Fruit fly (Drosophila melanogaster) whole organism, adult: ENCODE measurements around the gene CG13398.

ENCODE experiments used
- CG11617 ChIP-seq: fragments of 200-800 bp; sonication (Bioruptor generic); optimal IDR thresholded peaks from 2 replicates; lab custom pipeline; 2017; ENCODE audit warnings: mild to moderate bottlenecking, missing biosample characterization, missing genetic modification reagents, missing genetic modification characterization
- CG12768 ChIP-seq: fragments of 200-800 bp; sonication (Bioruptor generic); optimal IDR thresholded peaks from 2 replicates; lab custom pipeline; 2017; ENCODE audit warnings: missing biosample characterization, missing genetic modification characterization, mild to moderate bottlenecking, moderate library complexity, missing genetic modification reagents
- CG14711 ChIP-seq: fragments of 200-800 bp; sonication (Bioruptor generic); optimal IDR thresholded peaks from 2 replicates; lab custom pipeline; 2018; ENCODE audit warnings: missing biosample characterization, mild to moderate bottlenecking, missing genetic modification characterization, moderate library complexity
- CG1620 ChIP-seq: fragments of 200-800 bp; sonication (Bioruptor generic); optimal IDR thresholded peaks from 2 replicates; lab custom pipeline; 2016; ENCODE audit warnings: missing biosample characterization, missing genetic modification characterization
- CG33017 ChIP-seq: fragments of 200-800 bp; sonication (Bioruptor generic); optimal IDR thresholded peaks from 2 replicates; lab custom pipeline; 2018; ENCODE audit warnings: missing biosample characterization, mild to moderate bottlenecking, missing genetic modification characterization, moderate library complexity
- CG5204 ChIP-seq: fragments of 200-800 bp; sonication (Bioruptor generic); optimal IDR thresholded peaks from 2 replicates; lab custom pipeline; 2016; ENCODE audit warnings: missing biosample characterization, missing genetic modification characterization
- CG7045 ChIP-seq: fragments of 200-800 bp; sonication (Bioruptor generic); optimal IDR thresholded peaks from 2 replicates; lab custom pipeline; 2017; ENCODE audit warnings: missing biosample characterization, mild to moderate bottlenecking, missing genetic modification characterization
- CG7101 ChIP-seq: fragments of 200-800 bp; sonication (Bioruptor generic); optimal IDR thresholded peaks from 2 replicates; lab custom pipeline; 2018; ENCODE audit warnings: missing biosample characterization, mild to moderate bottlenecking, missing genetic modification characterization, moderate library complexity
- Clk ChIP-seq: fragments of 200-800 bp; sonication (Bioruptor generic); optimal IDR thresholded peaks from 2 replicates; lab custom pipeline; 2017; ENCODE audit warnings: missing biosample characterization, missing genetic modification characterization
- Crg-1 ChIP-seq: fragments of 200-800 bp; sonication (Bioruptor generic); optimal IDR thresholded peaks from 2 replicates; lab custom pipeline; 2016; ENCODE audit warnings: missing biosample characterization, missing genetic modification characterization
- Hr96 ChIP-seq: fragments of 200-800 bp; sonication (Bioruptor generic); optimal IDR thresholded peaks from 2 replicates; lab custom pipeline; 2016; ENCODE audit warnings: missing biosample characterization, missing genetic modification characterization
- Mnt ChIP-seq: fragments of 200-800 bp; sonication (Bioruptor generic); optimal IDR thresholded peaks from 2 replicates; lab custom pipeline; 2016; ENCODE audit warnings: missing biosample characterization, mild to moderate bottlenecking, missing genetic modification characterization
- bab1 ChIP-seq: fragments of 200-800 bp; sonication (Bioruptor generic); optimal IDR thresholded peaks from 3 replicates; lab custom pipeline; 2019; ENCODE audit warnings: missing biosample characterization, mild to moderate bottlenecking, missing genetic modification characterization, moderate library complexity
- cic ChIP-seq: fragments of 200-800 bp; sonication (Bioruptor generic); optimal IDR thresholded peaks from 2 replicates; lab custom pipeline; 2017; ENCODE audit warnings: missing biosample characterization, mild to moderate bottlenecking, missing genetic modification characterization, moderate library complexity
- cnc ChIP-seq, 2 experiments: fragments of >200 bp; optimal IDR thresholded peaks; 2 replicates each; lab custom pipeline; 2017
- kay ChIP-seq: fragments of 200-800 bp; sonication (Bioruptor generic); peaks from one replicate; lab custom pipeline; 2016; ENCODE audit warnings: missing biosample characterization, missing genetic modification characterization, borderline replicate concordance
- ovo ChIP-seq: fragments of 200-800 bp; sonication (Bioruptor generic); optimal IDR thresholded peaks from 2 replicates; lab custom pipeline; 2016; ENCODE audit warnings: missing biosample characterization, missing genetic modification characterization
- pad ChIP-seq: fragments of 200-800 bp; sonication (Bioruptor generic); optimal IDR thresholded peaks from 3 replicates; lab custom pipeline; 2017; ENCODE audit warnings: missing biosample characterization, missing genetic modification characterization, mild to moderate bottlenecking, moderate library complexity, missing genetic modification reagents
- tj ChIP-seq: fragments of 200-800 bp; sonication (Bioruptor generic); optimal IDR thresholded peaks from 3 replicates; lab custom pipeline; 2017; ENCODE audit warnings: missing biosample characterization, mild to moderate bottlenecking, missing genetic modification characterization, moderate library complexity
- toe ChIP-seq: fragments of 200-800 bp; sonication (Bioruptor generic); optimal IDR thresholded peaks from 2 replicates; lab custom pipeline; 2016; ENCODE audit warnings: missing biosample characterization, missing genetic modification characterization

Gene CG13398

dm6 chr2L:8395996-8396699 is 18.9 kb downstream of the CG13398 start, which contains the start of the genes Peritrophin-15a and CG13385:
Gene Peritrophin-15a (minus strand): TSS chr2L:8396096.
Gene CG13385 (plus strand): TSS chr2L:8396649.
- TF ChIP-seq Hr96 (GFP tag; lab: Kevin White, UChicago) (no peak), CG7101 (no peak), CG14711 (tag; lab: Kevin White, UChicago) (no peak), pad (GFP tag; lab: Kevin White, UChicago) (no peak), cnc (optimal IDR thresholded peaks at IDR 0.05; lab: Kevin White, UChicago) (no peak), Crg-1 (GFP tag; lab: Kevin White, UChicago) (no peak), CG5204 (GFP tag; lab: Kevin White, UChicago) (no peak), Clk (no peak), toe (no peak), bab1 (GFP tag; lab: Kevin White, UChicago) (no peak)

dm6 chr2L:8394840-8395239 is 20.2 kb downstream of the CG13398 start, which contains the start of gene Peritrophin-15b:
Gene Peritrophin-15b (minus strand): TSS chr2L:8394940.
- TF ChIP-seq CG11617 (GFP tag; lab: Kevin White, UChicago) = no peak
- no peak for TF ChIP-seq CG12768 (GFP tag; lab: Kevin White, UChicago)
- TF ChIP-seq Mnt (GFP tag; lab: Kevin White, UChicago) = no peak

DNA sequence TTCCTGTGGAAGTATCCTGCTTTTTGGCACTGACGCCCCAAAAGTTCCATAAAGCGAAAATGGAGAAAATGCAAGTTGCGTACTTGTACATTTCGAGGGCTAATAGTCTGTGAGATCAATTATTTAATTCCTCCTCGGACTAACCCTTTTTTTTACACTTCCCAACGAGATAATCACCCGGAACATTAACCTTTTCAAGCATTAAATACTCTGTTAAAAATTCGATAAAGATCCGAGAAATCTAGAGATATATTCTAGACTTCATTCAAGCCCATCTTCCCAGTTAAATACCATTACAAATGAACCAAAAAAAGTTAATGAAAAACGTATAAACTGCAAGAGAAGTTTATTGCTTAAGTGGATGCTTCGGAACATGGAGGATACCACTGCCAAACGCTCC is 20.9 kb downstream of the CG13398 start, which contains the start of gene lectin-29Ca:
lectin-29Ca (minus strand) TSS at position 101 of the 400 bp plus-strand sequence.
- no peak for TF ChIP-seq kay (GFP tag; lab: Kevin White, UChicago)
- no peak for TF ChIP-seq CG14711 (tag; lab: Kevin White, UChicago)
- TF ChIP-seq cic (GFP tag; lab: Kevin White, UChicago) = no peak
- TF ChIP-seq toe = no peak
- TF ChIP-seq ovo (GFP tag; lab: Kevin White, UChicago) = no peak
- no peak for TF ChIP-seq CG33017 (tag; lab: Kevin White, UChicago)
- no peak for TF ChIP-seq CG12768 (GFP tag; lab: Kevin White, UChicago)
- TF ChIP-seq cnc (optimal IDR thresholded peaks at IDR 0.05; lab: Kevin White, UChicago) = no peak
- TF ChIP-seq pad (GFP tag; lab: Kevin White, UChicago) = no peak
- no peak for TF ChIP-seq CG7101
- TF ChIP-seq CG11617 (GFP tag; lab: Kevin White, UChicago) = no peak
- TF ChIP-seq bab1 (GFP tag; lab: Kevin White, UChicago) = no peak
- no peak for TF ChIP-seq Crg-1 (GFP tag; lab: Kevin White, UChicago)
- TF ChIP-seq Hr96 (GFP tag; lab: Kevin White, UChicago) = no peak
- no peak for TF ChIP-seq tj
- TF ChIP-seq Clk = no peak
- no peak for TF ChIP-seq CG5204 (GFP tag; lab: Kevin White, UChicago)
- TF ChIP-seq CG1620 (GFP tag; lab: Kevin White, UChicago) = no peak
- no peak for TF ChIP-seq Mnt (GFP tag; lab: Kevin White, UChicago)
- TF ChIP-seq CG7045 (GFP tag; lab: Kevin White, UChicago) = no peak

DNA sequence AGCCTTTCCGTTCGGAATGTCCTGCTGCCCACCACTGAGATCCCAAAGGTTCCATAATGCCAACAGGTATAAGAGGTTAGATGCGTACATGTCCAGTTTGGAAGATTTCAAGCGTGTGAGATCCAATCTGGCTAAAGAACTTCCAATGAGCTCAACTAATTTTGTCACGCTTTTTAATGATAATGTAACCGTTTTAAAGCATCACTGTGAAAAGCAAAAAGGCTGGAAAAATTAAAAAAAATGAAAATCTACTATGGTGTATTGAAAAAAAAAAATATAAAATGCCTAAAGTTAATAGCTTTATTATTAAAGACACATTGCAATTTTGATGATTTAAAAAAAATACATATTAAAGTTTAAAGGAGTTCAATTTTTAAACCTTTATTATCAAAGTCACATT is 21.9 kb downstream of the CG13398 start, which contains the start of gene Acp29AB:
Acp29AB (minus strand) TSS at position 101 of the 400 bp plus-strand sequence.
- no peak for TF ChIP-seq CG33017 (tag; lab: Kevin White, UChicago)
- peak; percentile 62 for TF ChIP-seq kay (GFP tag; lab: Kevin White, UChicago)
- TF ChIP-seq cic (GFP tag; lab: Kevin White, UChicago) = no peak

- no peak for TF ChIP-seq Hr96 (GFP tag; lab: Kevin White, UChicago)
- TF ChIP-seq CG7045 (GFP tag; lab: Kevin White, UChicago) = no peak
- no peak for TF ChIP-seq Clk
- no peak for TF ChIP-seq cic (GFP tag; lab: Kevin White, UChicago)
These were observed 22.8 kb downstream of the CG13398 start, which contains the start of gene CG42820 for dm6 chr2L:8392298-8392697. Gene CG42820 (minus strand): TSS chr2L:8392398.

DNA sequence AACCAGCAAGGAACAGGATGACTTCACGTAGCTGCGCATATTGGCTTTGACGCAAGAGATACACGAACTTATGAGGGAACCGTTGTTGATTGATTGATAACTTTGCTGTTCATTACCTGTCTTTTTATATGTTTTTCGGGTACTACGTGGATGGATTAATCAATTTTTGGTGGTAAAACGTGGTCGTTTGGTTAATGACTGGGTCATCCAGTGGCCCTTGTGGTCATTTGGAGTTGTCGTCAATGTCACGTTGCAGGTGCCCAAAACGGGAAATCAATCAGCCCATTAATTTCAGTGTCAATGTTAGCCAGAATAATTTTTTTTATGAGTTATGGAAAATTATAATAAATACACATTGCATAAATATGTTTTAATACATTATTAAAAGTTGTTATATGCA is 25.8 kb downstream of the CG13398 start, which contains the start of gene CG42819:
CG42819 (minus strand) TSS at position 101 of the 400 bp plus-strand sequence.
- TF ChIP-seq pad (GFP tag; lab: Kevin White, UChicago) (no peak), kay (GFP tag; lab: Kevin White, UChicago) (no peak), bab1 (GFP tag; lab: Kevin White, UChicago) (no peak), CG33017 (tag; lab: Kevin White, UChicago) (no peak), CG11617 (GFP tag; lab: Kevin White, UChicago) (no peak)

- no peak for TF ChIP-seq ovo (GFP tag; lab: Kevin White, UChicago)
- no peak for TF ChIP-seq CG5204 (GFP tag; lab: Kevin White, UChicago)
- TF ChIP-seq CG14711 (tag; lab: Kevin White, UChicago) = no peak
- TF ChIP-seq Hr96 (GFP tag; lab: Kevin White, UChicago) = no peak
- TF ChIP-seq tj = peak; percentile 91
- no peak for TF ChIP-seq bab1 (GFP tag; lab: Kevin White, UChicago)
- no peak for TF ChIP-seq pad (GFP tag; lab: Kevin White, UChicago)
These were observed 29.2 kb downstream of the CG13398 start for dm6 chr2L:8385849-8386248.
